Worm (Caenorhabditis elegans): Measurements from ENCODE around the gene hach-1.

Gene hach-1

ce11 chrIII:5572806-5573205 lies 17.6 kb downstream of the hach-1 start:
- TF ChIP-seq mec-3 (tag; optimal IDR thresholded peaks at IDR 0.05; ENCODE audit: borderline replicate concordance) (no peak), ceh-22 (tag; optimal IDR thresholded peaks at IDR 0.05) (no peak), eyg-1 (tag; optimal IDR thresholded peaks at IDR 0.05) (no peak), ceh-14 (tag; optimal IDR thresholded peaks at IDR 0.05) (no peak), ttx-3 (tag; optimal IDR thresholded peaks at IDR 0.05) (no peak), pat-9 (tag; optimal IDR thresholded peaks at IDR 0.05) (no peak), rnt-1 (tag; optimal IDR thresholded peaks at IDR 0.05) (no peak), tbx-7 (tag; optimal IDR thresholded peaks at IDR 0.05) (no peak), C38D4.7 (GFP tag; optimal IDR thresholded peaks at IDR 0.05) (no peak), ceh-24 (tag; optimal IDR thresholded peaks at IDR 0.05) (no peak), madf-2 (tag; optimal IDR thresholded peaks at IDR 0.05) (no peak), hlh-13 (GFP tag; optimal IDR thresholded peaks at IDR 0.05) (no peak), ama-1 (optimal IDR thresholded peaks at IDR 0.05) (no peak), hlh-8 (tag; optimal IDR thresholded peaks at IDR 0.05) (no peak), pha-2 (tag; optimal IDR thresholded peaks at IDR 0.05) (no peak)

ce11 chrIII:5573694-5574093 lies 18.4 kb downstream of the hach-1 start, which contains the start of gene molo-1:
Gene molo-1 (plus strand): TSS chrIII:5573994.
- no peak for TF ChIP-seq tbx-2 (tag; optimal IDR thresholded peaks at IDR 0.05)
- no peak for TF ChIP-seq unc-55 (GFP tag; optimal IDR thresholded peaks at IDR 0.05)
- TF ChIP-seq ceh-45 (GFP tag; IDR thresholded peaks at IDR 0.05), result no peak
- TF ChIP-seq mec-3 (tag; optimal IDR thresholded peaks at IDR 0.05; ENCODE audit: borderline replicate concordance), result no peak
- TF ChIP-seq odd-2 (tag; optimal IDR thresholded peaks at IDR 0.05), result no peak
- no peak for TF ChIP-seq Y22D7AL.16 (tag; optimal IDR thresholded peaks at IDR 0.05)
- no peak for TF ChIP-seq fax-1 (tag; optimal IDR thresholded peaks at IDR 0.05)
- no peak for TF ChIP-seq ama-1 (optimal IDR thresholded peaks at IDR 0.05)

ce11 chrIII:5581049-5581448 lies 25.8 kb downstream of the hach-1 start, which contains the start of gene F56D2.5:
Gene F56D2.5 (minus strand): TSS chrIII:5581419.
- TF ChIP-seq hlh-15 (tag; optimal IDR thresholded peaks at IDR 0.05), result no peak
- no peak for TF ChIP-seq C38D4.7 (GFP tag; optimal IDR thresholded peaks at IDR 0.05)
- no peak for TF ChIP-seq syd-9 (tag; optimal IDR thresholded peaks at IDR 0.05)
- no peak for TF ChIP-seq ref-2 (tag; optimal IDR thresholded peaks at IDR 0.05)
- TF ChIP-seq pqm-1 (tag; optimal IDR thresholded peaks at IDR 0.05), result no peak
- TF ChIP-seq ceh-18 (tag; optimal IDR thresholded peaks at IDR 0.05), result no peak
- no peak for TF ChIP-seq npax-4 (tag; optimal IDR thresholded peaks at IDR 0.05)
- no peak for TF ChIP-seq unc-86 (tag; optimal IDR thresholded peaks at IDR 0.05)
- no peak for TF ChIP-seq ceh-19 (GFP tag; optimal IDR thresholded peaks at IDR 0.05)
- TF ChIP-seq pat-9 (tag; optimal IDR thresholded peaks at IDR 0.05), result no peak
- no peak for TF ChIP-seq pax-1 (tag; optimal IDR thresholded peaks at IDR 0.05)
- no peak for TF ChIP-seq C08G9.2 (tag; optimal IDR thresholded peaks at IDR 0.05)

- TF ChIP-seq tbx-7 (tag; optimal IDR thresholded peaks at IDR 0.05) (no peak), K02D7.2 (tag; optimal IDR thresholded peaks at IDR 0.05) (no peak), ceh-34 (tag; optimal IDR thresholded peaks at IDR 0.05) (no peak), T23F11.4 (GFP tag; optimal IDR thresholded peaks at IDR 0.05) (no peak), hlh-30 (tag; optimal IDR thresholded peaks at IDR 0.05; ENCODE audit: insufficient read depth) (no peak), pha-4 (tag; optimal IDR thresholded peaks at IDR 0.05) (no peak), sdc-2 (tag; optimal IDR thresholded peaks at IDR 0.05) (no peak), gmeb-2 (tag; optimal IDR thresholded peaks at IDR 0.05) (no peak), ceh-6 (GFP tag; optimal IDR thresholded peaks at IDR 0.05) (no peak), lin-11 (tag; optimal IDR thresholded peaks at IDR 0.05) (no peak), ets-4 (tag; optimal IDR thresholded peaks at IDR 0.05) (no peak), ceh-45 (GFP tag; IDR thresholded peaks at IDR 0.05) (no peak), hlh-8 (tag; optimal IDR thresholded peaks at IDR 0.05) (no peak), fkh-6 (tag; optimal IDR thresholded peaks at IDR 0.05) (no peak), odd-2 (tag; optimal IDR thresholded peaks at IDR 0.05) (no peak)
These were observed 27.5 kb downstream of the hach-1 start, which contains the start of the genes F56D2.8 and uev-2 for ce11 chrIII:5582766-5583165. Gene F56D2.8 (minus strand): TSS chrIII:5582866. Gene uev-2 (plus strand): TSS chrIII:5583125.

Data from whole organism, late embryonic.